Fruit fly (Drosophila melanogaster): ENCODE measurements around the gene chico.

Gene chico

DNA sequence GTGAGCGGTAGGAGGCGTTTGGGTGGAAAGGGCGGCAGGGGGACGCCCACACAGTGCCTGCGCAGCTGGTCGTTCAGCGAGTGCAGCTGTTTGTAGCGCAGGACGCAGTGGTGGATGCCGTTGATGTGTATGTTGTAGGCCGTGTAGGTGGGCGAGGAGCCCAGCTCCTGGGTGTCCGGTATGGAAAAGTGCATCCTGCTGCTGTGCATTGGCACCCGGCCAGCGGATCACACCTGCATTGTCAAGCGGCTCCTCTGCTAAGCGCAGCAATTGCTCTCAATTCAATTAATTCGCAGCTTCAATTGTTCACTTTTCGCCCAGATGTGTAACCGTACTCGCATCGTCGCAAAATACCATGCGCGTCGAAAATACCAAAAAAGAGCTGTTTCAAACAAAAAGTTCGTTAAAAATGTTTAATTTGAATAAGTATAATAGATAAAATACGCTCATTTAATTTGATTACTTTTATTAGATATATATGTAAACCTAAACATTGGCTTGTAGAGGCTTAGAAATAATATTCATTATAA lies 40.2 kb downstream of the chico start, which contains the start of gene Snx17 (continued):
- TF ChIP-seq Trl (optimal IDR thresholded peaks at IDR 0.05): no peak
- no peak for TF ChIP-seq Trl (GFP tag; optimal IDR thresholded peaks at IDR 0.05)
- TF ChIP-seq pzg (GFP tag; optimal IDR thresholded peaks at IDR 0.05): peak; percentile 43
- peak; percentile 68 for TF ChIP-seq gfzf (GFP tag; optimal IDR thresholded peaks at IDR 0.05)
- 0 out of 3 replicates have a peak, but pooled peaks have one; percentile 21 for TF ChIP-seq ci (GFP tag; IDR thresholded peaks at IDR 0.05)
- TF ChIP-seq CG34422 (GFP tag; IDR thresholded peaks at IDR 0.05): 0 out of 3 replicates have a peak, but pooled peaks have one; percentile 12
- TF ChIP-seq YL-1 (GFP tag; optimal IDR thresholded peaks at IDR 0.05): peak; percentile 12
- TF ChIP-seq run (tag; optimal IDR thresholded peaks at IDR 0.05): no peak
- TF ChIP-seq Dp (GFP tag; optimal IDR thresholded peaks at IDR 0.05): peak; percentile 36
- TF ChIP-seq CG34376 (GFP tag; optimal IDR thresholded peaks at IDR 0.05): no peak
- TF ChIP-seq CG8944 (GFP tag; optimal IDR thresholded peaks at IDR 0.05): no peak
- no peak for TF ChIP-seq CG1233 (GFP tag; optimal IDR thresholded peaks at IDR 0.05)
- no peak for TF ChIP-seq ken (GFP tag; IDR thresholded peaks at IDR 0.05)
- no peak for TF ChIP-seq CG2875 (GFP tag; optimal IDR thresholded peaks at IDR 0.05)
- no peak for TF ChIP-seq CG1647 (GFP tag; optimal IDR thresholded peaks at IDR 0.05)
- TF ChIP-seq CG31224 (GFP tag; IDR thresholded peaks at IDR 0.05): no peak
- no peak for TF ChIP-seq B-H2 (GFP tag; optimal IDR thresholded peaks at IDR 0.05)
- no peak for TF ChIP-seq CG4730 (GFP tag; IDR thresholded peaks at IDR 0.05)
- TF ChIP-seq CG30403 (GFP tag; optimal IDR thresholded peaks at IDR 0.05): no peak
- no peak for TF ChIP-seq ems (GFP tag; optimal IDR thresholded peaks at IDR 0.05)
- peak; percentile 52; the same call in 1 of the 4 replicates for TF ChIP-seq Dll (GFP tag; IDR thresholded peaks at IDR 0.05; ENCODE audit: partially characterized antibody)
- TF ChIP-seq gt (GFP tag; IDR thresholded peaks at IDR 0.05): no peak
- TF ChIP-seq Mad (GFP tag; optimal IDR thresholded peaks at IDR 0.05): no peak
- TF ChIP-seq CG1024 (GFP tag; IDR thresholded peaks at IDR 0.05): no peak
- TF ChIP-seq Bgb (GFP tag; IDR thresholded peaks at IDR 0.05; ENCODE audit: partially characterized antibody): 0 out of 2 replicates have a peak, but pooled peaks have one; percentile 8
- TF ChIP-seq row (GFP tag; IDR thresholded peaks at IDR 0.05): no peak
- TF ChIP-seq abd-A (tag; optimal IDR thresholded peaks at IDR 0.05): no peak
- TF ChIP-seq otp (GFP tag; IDR thresholded peaks at IDR 0.05): no peak
- TF ChIP-seq sob (GFP tag; IDR thresholded peaks at IDR 0.05): no peak
- TF ChIP-seq Atf6 (GFP tag; IDR thresholded peaks at IDR 0.05): no peak
- TF ChIP-seq CG16813 (GFP tag; IDR thresholded peaks at IDR 0.05; ENCODE audit: partially characterized antibody): 0 out of 3 replicates have a peak, but pooled peaks have one; percentile 22
- TF ChIP-seq CG14014 (GFP tag; IDR thresholded peaks at IDR 0.05): no peak
- TF ChIP-seq gsb (GFP tag; IDR thresholded peaks at IDR 0.05): no peak
- no peak for TF ChIP-seq Meics (GFP tag; optimal IDR thresholded peaks at IDR 0.05)
- TF ChIP-seq CG9609 (GFP tag; optimal IDR thresholded peaks at IDR 0.05): no peak
- TF ChIP-seq Opbp (GFP tag; IDR thresholded peaks at IDR 0.05; ENCODE audit: partially characterized antibody): no peak
- no peak for TF ChIP-seq zfh2 (GFP tag; optimal IDR thresholded peaks at IDR 0.05)
- no peak for TF ChIP-seq CG32772 (GFP tag; IDR thresholded peaks at IDR 0.05)
- peak; percentile 67 for TF ChIP-seq MESR4 (GFP tag; optimal IDR thresholded peaks at IDR 0.05)
- TF ChIP-seq croc (GFP tag; conservative IDR thresholded peaks at IDR 0.05): no peak
- TF ChIP-seq crol (GFP tag; IDR thresholded peaks at IDR 0.05): no peak
- TF ChIP-seq fru (optimal IDR thresholded peaks at IDR 0.05): no peak
- peak; percentile 19 for TF ChIP-seq CG30020 (tag; optimal IDR thresholded peaks at IDR 0.05)
- no peak for TF ChIP-seq CG10321 (GFP tag; IDR thresholded peaks at IDR 0.05)
- no peak for TF ChIP-seq CG10147 (GFP tag; optimal IDR thresholded peaks at IDR 0.05)
- TF ChIP-seq Myb (GFP tag; optimal IDR thresholded peaks at IDR 0.05): peak; percentile 68
- peak; percentile 1 for TF ChIP-seq stwl (tag; optimal IDR thresholded peaks at IDR 0.05)
- TF ChIP-seq bsh (GFP tag; optimal IDR thresholded peaks at IDR 0.05): no peak
- TF ChIP-seq Hr51 (GFP tag; optimal IDR thresholded peaks at IDR 0.05): no peak
- no peak for TF ChIP-seq fd102C (GFP tag; optimal IDR thresholded peaks at IDR 0.05)
- TF ChIP-seq z (GFP tag; IDR thresholded peaks at IDR 0.05): no peak
- no peak for TF ChIP-seq gro (GFP tag; optimal IDR thresholded peaks at IDR 0.05)
